Fruit fly (Drosophila melanogaster) whole organism: ENCODE data around the gene CG5958.

Source experiments
- CG8478 ChIP-seq: fragments of >200 bp; optimal IDR thresholded peaks from 2 replicates; lab custom pipeline; 2018; ENCODE audit warnings: inconsistent platforms
- Dll ChIP-seq: fragments of >200 bp; optimal IDR thresholded peaks from 2 replicates; lab custom pipeline; 2017
- EcR ChIP-seq, 2 experiments: fragments of >200 bp; optimal IDR thresholded peaks; 2 replicates each; lab custom pipeline; 2017; ENCODE audit warnings: missing biosample characterization in 2 of 2, missing genetic modification characterization in 2 of 2, missing genetic modification reagents in 2 of 2
- pan ChIP-seq: fragments of >200 bp; optimal IDR thresholded peaks from 2 replicates; lab custom pipeline; 2017
- psq ChIP-seq: fragments of >200 bp; optimal IDR thresholded peaks from 2 replicates; lab custom pipeline; 2017
- usp ChIP-seq: fragments of >200 bp; optimal IDR thresholded peaks from 2 replicates; lab custom pipeline; 2017; ENCODE audit warnings: missing biosample characterization, missing genetic modification characterization, mixed read lengths

The CG5958 gene

DNA sequence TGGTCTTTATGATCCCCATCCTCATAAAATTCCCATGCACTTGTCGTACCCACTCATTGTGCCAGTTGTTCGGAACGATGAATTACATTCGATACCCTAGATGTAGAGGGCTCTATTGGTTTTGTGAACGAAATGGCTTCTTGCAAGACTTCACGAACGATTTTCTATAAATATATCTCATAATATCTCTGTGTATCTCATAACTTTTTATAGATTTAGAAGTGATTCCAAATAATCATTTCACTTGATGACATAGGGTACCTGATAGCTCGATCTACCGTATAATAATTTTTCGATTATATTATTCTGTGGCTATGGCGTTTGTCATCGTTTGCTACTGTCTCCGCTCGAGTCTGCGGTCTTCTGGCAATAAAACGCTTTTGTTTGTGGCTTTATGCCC, 36.4 kb downstream of the CG5958 start:
- TF ChIP-seq EcR (GFP tag; optimal IDR thresholded peaks at IDR 0.05; lab: Kevin White, UChicago) (no peak), CG8478 (lab: Kevin White, UChicago) (no peak), usp (GFP tag; lab: Kevin White, UChicago) (no peak), psq (lab: Kevin White, UChicago) (no peak), Dll (lab: Kevin White, UChicago) (no peak), pan (lab: Kevin White, UChicago) (peak; percentile 29)

DNA sequence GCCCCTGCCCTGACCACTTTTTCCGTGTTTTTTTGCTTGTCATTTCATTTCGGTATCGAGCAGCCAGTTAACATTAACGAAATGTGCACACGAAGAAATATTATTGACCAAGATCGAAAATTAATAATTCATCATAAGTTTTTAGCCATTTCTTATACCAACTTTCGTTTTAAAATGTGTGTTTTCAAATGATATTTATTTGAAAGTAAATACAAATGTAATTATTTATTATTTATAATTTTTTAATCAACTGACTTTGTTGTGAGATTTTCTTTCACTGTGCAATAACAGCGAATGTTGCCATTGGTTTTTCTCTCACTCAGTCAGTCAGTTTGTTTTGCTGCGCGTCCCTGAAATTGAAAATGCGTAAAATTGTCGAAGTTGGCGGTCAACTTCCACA, 37.5 kb downstream of the CG5958 start:
- TF ChIP-seq Dll (lab: Kevin White, UChicago) = no peak
- no peak for TF ChIP-seq EcR (GFP tag; optimal IDR thresholded peaks at IDR 0.05; lab: Kevin White, UChicago)
- no peak for TF ChIP-seq usp (GFP tag; lab: Kevin White, UChicago)
- TF ChIP-seq pan (lab: Kevin White, UChicago) = no peak
- TF ChIP-seq psq (lab: Kevin White, UChicago) = no peak
- TF ChIP-seq CG8478 (lab: Kevin White, UChicago) = no peak

DNA sequence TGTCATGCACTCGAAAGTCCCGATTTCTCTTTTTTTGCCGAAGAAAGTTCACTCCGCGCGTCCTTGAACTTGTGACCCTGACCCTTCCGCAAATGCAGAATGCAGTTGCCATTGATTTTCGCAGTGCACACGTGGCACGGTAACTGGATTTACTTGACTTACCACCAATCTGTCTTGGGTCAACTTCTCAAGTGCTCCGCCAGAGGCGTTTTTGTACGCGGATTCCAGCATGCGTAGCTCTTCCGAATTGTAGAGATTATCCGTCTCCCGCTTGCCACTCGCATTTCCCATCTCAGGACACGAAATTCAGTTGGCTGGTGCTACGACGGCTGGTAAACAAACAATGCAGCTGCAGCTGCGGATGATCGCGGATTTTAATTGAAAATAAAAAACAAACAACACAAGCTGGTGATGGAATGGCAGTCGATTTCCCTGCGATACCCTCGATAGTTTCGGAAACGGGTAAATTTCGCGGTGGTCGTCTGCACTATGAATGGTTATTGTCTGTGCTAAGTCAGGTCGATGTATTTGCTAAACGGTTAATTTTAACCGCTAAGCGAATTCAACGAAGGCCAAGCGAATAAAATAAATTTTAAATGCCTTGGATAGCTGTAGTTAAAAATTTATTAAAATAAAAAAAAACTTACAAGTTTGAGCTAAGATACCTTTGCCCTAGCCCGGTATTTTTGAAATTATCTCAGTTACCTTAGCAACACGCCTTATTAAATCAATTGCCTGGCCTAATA, 45.3 kb downstream of the CG5958 start, which contains the start of the genes CG5149 and gudu:
Gene CG5149 (minus strand): TSS at position 441 of the 746 bp plus-strand sequence.
Gene gudu (plus strand): TSS at position 696 of the 746 bp plus-strand sequence.
- TF ChIP-seq pan (lab: Kevin White, UChicago) (no peak), EcR (GFP tag; optimal IDR thresholded peaks at IDR 0.05; lab: Kevin White, UChicago) (no peak), usp (GFP tag; lab: Kevin White, UChicago) (no peak), psq (lab: Kevin White, UChicago) (no peak), CG8478 (lab: Kevin White, UChicago) (no peak), Dll (lab: Kevin White, UChicago) (no peak)

DNA sequence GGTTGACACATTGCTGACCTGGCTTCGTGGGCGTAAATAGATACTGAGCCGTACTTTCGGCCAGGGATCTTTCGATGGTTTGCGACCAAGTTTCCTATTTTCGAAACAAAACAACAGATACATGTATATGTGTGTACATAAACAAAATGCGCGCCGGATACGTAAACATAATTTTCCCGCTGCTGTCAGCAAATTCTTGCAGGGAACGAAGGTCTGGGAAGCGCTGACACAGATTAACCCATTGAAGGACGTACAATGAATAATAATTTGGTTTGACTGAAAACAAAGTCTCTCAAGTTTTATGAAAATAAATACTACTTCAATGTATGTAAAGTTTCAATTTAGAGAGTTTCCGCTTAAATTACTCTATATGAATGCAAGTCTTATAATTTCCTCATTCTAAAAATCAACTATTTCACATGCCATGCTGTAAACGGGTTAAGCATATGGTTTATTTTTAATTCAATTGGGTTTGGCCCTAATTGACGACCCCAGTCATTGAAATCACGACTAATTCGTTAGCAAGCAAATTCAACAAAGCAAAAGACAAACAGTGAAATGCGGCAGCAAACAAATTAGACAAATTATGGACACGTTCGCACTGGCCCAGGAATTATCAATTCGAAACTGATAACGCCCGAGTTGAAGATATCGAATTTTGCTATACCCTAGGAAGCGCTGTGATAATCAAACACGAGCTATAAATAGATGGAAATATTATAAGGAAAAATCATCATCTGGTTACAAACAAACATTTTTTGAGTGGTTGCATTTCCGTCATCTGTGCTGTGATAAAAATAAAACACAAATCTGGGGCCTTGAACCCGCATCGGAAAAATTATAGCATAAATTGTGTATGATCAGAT, 46.5 kb downstream of the CG5958 start:
- peak; percentile 55 for TF ChIP-seq pan (lab: Kevin White, UChicago)
- TF ChIP-seq psq (lab: Kevin White, UChicago) = no peak
- no peak for TF ChIP-seq usp (GFP tag; lab: Kevin White, UChicago)
